Fruit fly (Drosophila melanogaster): ENCODE results near the gene Snap24.

Gene Snap24

dm6 chr3R:9740713-9741112 lies 22.2 kb downstream of the Snap24 start, which contains the start of gene Pnn (continued):
- peak; percentile 87 for TF ChIP-seq sna (GFP tag; IDR thresholded peaks at IDR 0.05; ENCODE audit: partially characterized antibody)
- no peak for TF ChIP-seq fru (optimal IDR thresholded peaks at IDR 0.05)
- peak; percentile 21 for TF ChIP-seq B-H2 (GFP tag; optimal IDR thresholded peaks at IDR 0.05)
- TF ChIP-seq YL-1 (GFP tag; optimal IDR thresholded peaks at IDR 0.05), result peak; percentile 21
- TF ChIP-seq sima (GFP tag; optimal IDR thresholded peaks at IDR 0.05), result no peak
- peak; percentile 47 for TF ChIP-seq nmo (GFP tag; optimal IDR thresholded peaks at IDR 0.05)
- TF ChIP-seq CG9727 (GFP tag; optimal IDR thresholded peaks at IDR 0.05), result no peak
- no peak for TF ChIP-seq Hr3 (GFP tag; optimal IDR thresholded peaks at IDR 0.05)
- TF ChIP-seq tll (GFP tag; optimal IDR thresholded peaks at IDR 0.05), result no peak
- no peak for TF ChIP-seq Elba2 (GFP tag; optimal IDR thresholded peaks at IDR 0.05)
- TF ChIP-seq Ssrp (tag; optimal IDR thresholded peaks at IDR 0.05), result no peak
- TF ChIP-seq klu (GFP tag; IDR thresholded peaks at IDR 0.05), result no peak
- no peak for TF ChIP-seq CG2875 (GFP tag; optimal IDR thresholded peaks at IDR 0.05)
- TF ChIP-seq mam (GFP tag; optimal IDR thresholded peaks at IDR 0.05), result no peak
- no peak for TF ChIP-seq HLH3B (GFP tag; IDR thresholded peaks at IDR 0.05)
- TF ChIP-seq Dip3 (GFP tag; optimal IDR thresholded peaks at IDR 0.05), result no peak
- peak; percentile 44 for TF ChIP-seq CG7745 (tag; optimal IDR thresholded peaks at IDR 0.05)
- TF ChIP-seq bbx (GFP tag; IDR thresholded peaks at IDR 0.05; ENCODE audit: partially characterized antibody), result peak; percentile 88
- TF ChIP-seq Taf1 (GFP tag; IDR thresholded peaks at IDR 0.05), result no peak
- peak; percentile 84 for TF ChIP-seq row (GFP tag; IDR thresholded peaks at IDR 0.05)
- peak; percentile 53 for TF ChIP-seq pzg (GFP tag; optimal IDR thresholded peaks at IDR 0.05)
- no peak for TF ChIP-seq crp (GFP tag; optimal IDR thresholded peaks at IDR 0.05)
- TF ChIP-seq stwl (tag; optimal IDR thresholded peaks at IDR 0.05), result peak; percentile 32
- no peak for TF ChIP-seq Fer2 (tag; optimal IDR thresholded peaks at IDR 0.05)
- peak; percentile 85 for TF ChIP-seq zen2 (GFP tag; IDR thresholded peaks at IDR 0.05; ENCODE audit: partially characterized antibody)
- peak; percentile 24 for TF ChIP-seq CG17829 (tag; optimal IDR thresholded peaks at IDR 0.05)
- TF ChIP-seq slou (GFP tag; optimal IDR thresholded peaks at IDR 0.05), result no peak
- TF ChIP-seq Nf-YB (GFP tag; optimal IDR thresholded peaks at IDR 0.05), result no peak
- TF ChIP-seq run (tag; optimal IDR thresholded peaks at IDR 0.05), result no peak
- no peak for TF ChIP-seq dimm (GFP tag; IDR thresholded peaks at IDR 0.05)
- TF ChIP-seq bab2 (GFP tag; optimal IDR thresholded peaks at IDR 0.05), result no peak
- no peak for TF ChIP-seq aop (GFP tag; IDR thresholded peaks at IDR 0.05)
- TF ChIP-seq CG14710 (tag; optimal IDR thresholded peaks at IDR 0.05), result peak; percentile 59
- peak; percentile 84 for TF ChIP-seq HLH4C (GFP tag; IDR thresholded peaks at IDR 0.05; ENCODE audit: partially characterized antibody)
- TF ChIP-seq CG32767 (GFP tag; IDR thresholded peaks at IDR 0.05), result 0 out of 2 replicates have a peak, but pooled peaks have one; percentile 19
- TF ChIP-seq CG18764 (GFP tag; optimal IDR thresholded peaks at IDR 0.05), result no peak
- no peak for TF ChIP-seq CG7372 (GFP tag; IDR thresholded peaks at IDR 0.05)
- no peak for TF ChIP-seq Asciz (GFP tag; optimal IDR thresholded peaks at IDR 0.05)
- TF ChIP-seq odd (GFP tag; optimal IDR thresholded peaks at IDR 0.05), result no peak
- no peak for TF ChIP-seq danr (GFP tag; IDR thresholded peaks at IDR 0.05)
- no peak for TF ChIP-seq Mad (GFP tag; optimal IDR thresholded peaks at IDR 0.05)
- TF ChIP-seq CG17361 (GFP tag; IDR thresholded peaks at IDR 0.05), result no peak
- TF ChIP-seq CG11398 (GFP tag; optimal IDR thresholded peaks at IDR 0.05), result no peak
- no peak for TF ChIP-seq CG10959 (GFP tag; IDR thresholded peaks at IDR 0.05)
- no peak for TF ChIP-seq CG11504 (tag; optimal IDR thresholded peaks at IDR 0.05)
- TF ChIP-seq vnd (GFP tag; IDR thresholded peaks at IDR 0.05; ENCODE audit: partially characterized antibody), result peak; percentile 90
- no peak for TF ChIP-seq tio (GFP tag; optimal IDR thresholded peaks at IDR 0.05)
- TF ChIP-seq CG32772 (GFP tag; IDR thresholded peaks at IDR 0.05), result no peak
- TF ChIP-seq sqz (GFP tag; optimal IDR thresholded peaks at IDR 0.05), result peak; percentile 65
- TF ChIP-seq CG7556 (GFP tag; optimal IDR thresholded peaks at IDR 0.05), result no peak
- TF ChIP-seq CG11695 (GFP tag; IDR thresholded peaks at IDR 0.05), result no peak

Measured in whole organism, embryonic.